Worm (Caenorhabditis elegans): Measurements from ENCODE around the gene srg-5.

DNA sequence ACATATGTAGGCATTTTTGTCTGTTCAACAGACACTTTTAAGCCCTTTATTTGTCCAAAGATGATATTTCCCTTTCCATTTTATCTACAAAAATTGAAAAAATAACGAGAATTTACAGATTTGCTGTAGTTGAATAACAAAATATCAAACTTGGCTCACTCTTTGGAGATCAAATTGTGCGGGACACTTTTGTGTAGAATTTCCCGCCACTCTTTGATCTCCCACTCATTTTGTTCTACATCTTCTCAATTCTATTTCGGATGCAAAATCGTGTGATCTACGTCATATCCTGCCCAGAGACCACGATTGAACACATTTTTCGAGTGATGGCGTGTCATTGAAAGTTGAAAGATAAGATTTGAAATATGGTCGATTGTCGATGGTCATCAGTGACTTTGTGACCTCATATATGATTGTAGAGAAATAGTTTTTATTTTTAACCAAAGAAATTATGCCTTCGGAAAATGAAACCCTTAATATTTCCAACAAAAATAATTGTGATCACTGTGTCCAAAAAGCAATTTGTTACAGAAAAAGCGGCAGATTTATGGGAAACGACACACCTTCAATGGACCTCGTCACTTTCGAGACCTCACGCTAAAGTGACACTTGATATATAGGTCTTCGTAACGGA is 47.4 kb downstream of the srg-5 start, which contains the start of gene hot-4:
- TF ChIP-seq gmeb-2 (tag; optimal IDR thresholded peaks at IDR 0.05) (no peak), nhr-11 (tag; optimal IDR thresholded peaks at IDR 0.05) (no peak), pqm-1 (tag; optimal IDR thresholded peaks at IDR 0.05) (no peak), unc-86 (tag; optimal IDR thresholded peaks at IDR 0.05) (no peak), ceh-6 (GFP tag; optimal IDR thresholded peaks at IDR 0.05) (no peak)
